Fruit fly (Drosophila melanogaster) whole organism, embryonic: Measurements from ENCODE around the gene Grip75.

Experiments
- BEAF-32 ChIP-seq: fragments of 200-800 bp; sonication (Bioruptor generic); optimal IDR thresholded peaks from 3 replicates; lab custom pipeline; 2017; ENCODE audit warnings: missing biosample characterization, missing genetic modification characterization, mild to moderate bottlenecking, moderate library complexity, missing genetic modification reagents
- Bdp1 ChIP-seq: fragments of 200-800 bp; sonication (Bioruptor generic); optimal IDR thresholded peaks from 3 replicates; lab custom pipeline; 2016; ENCODE audit warnings: missing biosample characterization, missing genetic modification characterization
- CG10147 ChIP-seq: fragments of 200-800 bp; sonication (Bioruptor generic); optimal IDR thresholded peaks from 2 replicates; lab custom pipeline; 2019; ENCODE audit warnings: missing biosample characterization, mild to moderate bottlenecking, missing genetic modification characterization, moderate library complexity
- CG1024 ChIP-seq: fragments of 200-800 bp; sonication (Bioruptor generic); IDR thresholded peaks from 2 replicates; pipeline ENCODE4 v1.3.6; 2022; ENCODE audit warnings: missing biosample characterization, missing genetic modification characterization
- CG10321 ChIP-seq: fragments of 200-800 bp; sonication (Bioruptor generic); IDR thresholded peaks from 2 replicates; pipeline ENCODE4 v1.3.6; 2022; ENCODE audit warnings: missing biosample characterization, missing genetic modification characterization
- CG11093 ChIP-seq: fragments of 200-800 bp; sonication (Bioruptor generic); IDR thresholded peaks from 3 replicates; pipeline ENCODE4 v1.3.6; 2022; ENCODE audit warnings: missing biosample characterization, missing genetic modification characterization
- CG11456 ChIP-seq: fragments of 200-800 bp; sonication (Bioruptor generic); IDR thresholded peaks from 3 replicates; pipeline ENCODE4 v1.3.6; 2022; ENCODE audit warnings: missing biosample characterization, missing genetic modification characterization
- CG13123 ChIP-seq: fragments of 200-800 bp; sonication (Bioruptor generic); optimal IDR thresholded peaks from 2 replicates; lab custom pipeline; 2016; ENCODE audit warnings: missing biosample characterization, missing genetic modification characterization
- CG14860 ChIP-seq: fragments of 200-800 bp; sonication (Bioruptor generic); IDR thresholded peaks from 3 replicates; pipeline ENCODE4 v1.3.6; 2022; ENCODE audit warnings: missing biosample characterization, missing genetic modification characterization; ENCODE audit not compliant: partially characterized antibody
- CG15479 ChIP-seq: fragments of 200-800 bp; sonication (Bioruptor generic); optimal IDR thresholded peaks from 3 replicates; lab custom pipeline; 2019; ENCODE audit warnings: missing biosample characterization, mild to moderate bottlenecking, missing genetic modification characterization, moderate library complexity
- CG16779 ChIP-seq: fragments of 200-800 bp; sonication (Bioruptor generic); IDR thresholded peaks from 2 replicates; pipeline ENCODE4 v1.3.6; 2022; ENCODE audit warnings: missing biosample characterization, missing genetic modification characterization
- CG18476 ChIP-seq: fragments of 200-800 bp; sonication (Bioruptor generic); optimal IDR thresholded peaks from 2 replicates; lab custom pipeline; 2016; ENCODE audit warnings: missing biosample characterization, mild to moderate bottlenecking, missing genetic modification characterization
- CG31365 ChIP-seq: fragments of 200-800 bp; sonication (Bioruptor generic); optimal IDR thresholded peaks from 2 replicates; lab custom pipeline; 2018; ENCODE audit warnings: missing biosample characterization, mild to moderate bottlenecking, missing genetic modification characterization
- CG3163 ChIP-seq: fragments of 200-800 bp; sonication (Bioruptor generic); optimal IDR thresholded peaks from 3 replicates; lab custom pipeline; 2016; ENCODE audit warnings: missing biosample characterization, missing genetic modification characterization
- CG4282 ChIP-seq: fragments of 200-800 bp; sonication (Bioruptor generic); optimal IDR thresholded peaks from 2 replicates; lab custom pipeline; 2016; ENCODE audit warnings: missing biosample characterization, missing genetic modification characterization
- CG4360 ChIP-seq: fragments of 200-800 bp; sonication (Bioruptor generic); IDR thresholded peaks from 2 replicates; pipeline ENCODE4 v1.3.6; 2022; ENCODE audit warnings: missing biosample characterization, missing genetic modification characterization
- CG4424 ChIP-seq: fragments of 200-800 bp; sonication (Bioruptor generic); optimal IDR thresholded peaks from 3 replicates; lab custom pipeline; 2016; ENCODE audit warnings: missing biosample characterization, missing genetic modification characterization
- CG7556 ChIP-seq: fragments of 200-800 bp; sonication (Bioruptor generic); optimal IDR thresholded peaks from 2 replicates; lab custom pipeline; 2017; ENCODE audit warnings: missing biosample characterization, mild to moderate bottlenecking, missing genetic modification characterization
- CG7987 ChIP-seq: fragments of 200-800 bp; sonication (Bioruptor generic); optimal IDR thresholded peaks from 2 replicates; lab custom pipeline; 2018; ENCODE audit warnings: missing biosample characterization, mild to moderate bottlenecking, missing genetic modification characterization, moderate library complexity
- CG8478 ChIP-seq: fragments of >200 bp; optimal IDR thresholded peaks from 2 replicates; lab custom pipeline; 2018
- CG9797 ChIP-seq: fragments of 200-800 bp; sonication (Bioruptor generic); optimal IDR thresholded peaks from 3 replicates; lab custom pipeline; 2018; ENCODE audit warnings: missing biosample characterization, mild to moderate bottlenecking, missing genetic modification characterization
- CG9817 ChIP-seq: fragments of 200-800 bp; sonication (Bioruptor generic); optimal IDR thresholded peaks from 2 replicates; lab custom pipeline; 2018; ENCODE audit warnings: missing biosample characterization, mild to moderate bottlenecking, missing genetic modification characterization, moderate library complexity
- CTCF ChIP-seq: fragments of 200-800 bp; sonication (Bioruptor generic); optimal IDR thresholded peaks from 2 replicates; lab custom pipeline; 2017; ENCODE audit warnings: missing biosample characterization, mild to moderate bottlenecking, missing genetic modification characterization, moderate library complexity
- D ChIP-seq, 2 experiments: fragments of 200-800 bp in 1 of 2; fragments of >200 bp in 1 of 2; sonication (Bioruptor generic) in 1 of 2; optimal IDR thresholded peaks; 2 replicates in 1 of 2; 3 replicates in 1 of 2; lab custom pipeline; 2017; ENCODE audit warnings: mild to moderate bottlenecking in 1 of 2, missing biosample characterization in 1 of 2, missing genetic modification characterization in 1 of 2, missing genetic modification reagents in 1 of 2
- Fer2 ChIP-seq: fragments of 200-800 bp; sonication (Bioruptor generic); optimal IDR thresholded peaks from 2 replicates; lab custom pipeline; 2018; ENCODE audit warnings: missing biosample characterization, mild to moderate bottlenecking, missing genetic modification characterization, moderate library complexity
- Mad ChIP-seq: fragments of 200-800 bp; sonication (Bioruptor generic); optimal IDR thresholded peaks from 2 replicates; lab custom pipeline; 2016; ENCODE audit warnings: missing biosample characterization, missing genetic modification characterization
- Nf-YA ChIP-seq: fragments of 200-800 bp; sonication (Bioruptor generic); IDR thresholded peaks from 2 replicates; pipeline ENCODE4 v1.3.6; 2022; ENCODE audit warnings: missing biosample characterization, missing genetic modification characterization
- PHDP ChIP-seq: fragments of 200-800 bp; sonication (Bioruptor generic); optimal IDR thresholded peaks from 3 replicates; lab custom pipeline; 2018; ENCODE audit warnings: missing biosample characterization, mild to moderate bottlenecking, missing genetic modification characterization, moderate library complexity
- TFAM ChIP-seq: fragments of 200-800 bp; sonication (Bioruptor generic); optimal IDR thresholded peaks from 2 replicates; lab custom pipeline; 2017; ENCODE audit warnings: missing biosample characterization, missing genetic modification characterization, inconsistent platforms
- ash1 ChIP-seq: fragments of 200-800 bp; sonication (Bioruptor generic); optimal IDR thresholded peaks from 2 replicates; lab custom pipeline; 2018; ENCODE audit warnings: missing biosample characterization, mild to moderate bottlenecking, missing genetic modification characterization
- bcd ChIP-seq: fragments of 200-800 bp; sonication (Bioruptor generic); optimal IDR thresholded peaks from 2 replicates; lab custom pipeline; 2017; ENCODE audit warnings: missing biosample characterization, mild to moderate bottlenecking, missing genetic modification characterization
- dysf ChIP-seq: fragments of 200-800 bp; sonication (Bioruptor generic); IDR thresholded peaks from 3 replicates; pipeline ENCODE4 v1.3.6; 2022; ENCODE audit warnings: missing biosample characterization, missing genetic modification characterization
- emc ChIP-seq: fragments of 200-800 bp; sonication (Bioruptor generic); optimal IDR thresholded peaks from 2 replicates; lab custom pipeline; 2016; ENCODE audit warnings: missing biosample characterization, missing genetic modification characterization
- ewg ChIP-seq: fragments of 200-800 bp; sonication (Bioruptor generic); optimal IDR thresholded peaks from 3 replicates; lab custom pipeline; 2017; ENCODE audit warnings: mild to moderate bottlenecking, missing biosample characterization, missing genetic modification reagents, missing genetic modification characterization
- fu2 ChIP-seq: fragments of 200-800 bp; sonication (Bioruptor generic); optimal IDR thresholded peaks from 2 replicates; lab custom pipeline; 2016; ENCODE audit warnings: missing biosample characterization, missing genetic modification characterization
- grau ChIP-seq: fragments of 200-800 bp; optimal IDR thresholded peaks from 3 replicates; lab custom pipeline; 2019; ENCODE audit warnings: missing biosample characterization, mild to moderate bottlenecking, missing genetic modification characterization, moderate library complexity
- her ChIP-seq: fragments of 200-800 bp; sonication (Bioruptor generic); optimal IDR thresholded peaks from 2 replicates; lab custom pipeline; 2016; ENCODE audit warnings: missing biosample characterization, missing genetic modification characterization
- lilli ChIP-seq: fragments of 200-800 bp; sonication (Bioruptor generic); optimal IDR thresholded peaks from 3 replicates; lab custom pipeline; 2016; ENCODE audit warnings: missing biosample characterization, missing genetic modification characterization
- lmd ChIP-seq: fragments of 200-800 bp; sonication (Bioruptor generic); IDR thresholded peaks from 2 replicates; pipeline ENCODE4 v1.3.6; 2022; ENCODE audit warnings: missing biosample characterization, missing genetic modification characterization
- pita ChIP-seq: fragments of 200-800 bp; sonication (Bioruptor generic); optimal IDR thresholded peaks from 2 replicates; lab custom pipeline; 2017; ENCODE audit warnings: missing biosample characterization, mild to moderate bottlenecking, missing genetic modification characterization
- pzg ChIP-seq: fragments of 200-800 bp; sonication (Bioruptor generic); optimal IDR thresholded peaks from 3 replicates; lab custom pipeline; 2018; ENCODE audit warnings: missing biosample characterization, mild to moderate bottlenecking, missing genetic modification characterization, moderate library complexity
- run ChIP-seq: fragments of 200-800 bp; sonication (Bioruptor generic); optimal IDR thresholded peaks from 3 replicates; lab custom pipeline; 2018; ENCODE audit warnings: missing biosample characterization, mild to moderate bottlenecking, missing genetic modification characterization
- sens-2 ChIP-seq: fragments of 200-800 bp; sonication (Bioruptor generic); IDR thresholded peaks from 2 replicates; pipeline ENCODE4 v1.3.6; 2022; ENCODE audit warnings: missing biosample characterization, missing genetic modification characterization
- shn ChIP-seq: fragments of 200-800 bp; sonication (Bioruptor generic); optimal IDR thresholded peaks from 3 replicates; lab custom pipeline; 2016; ENCODE audit warnings: missing biosample characterization, missing genetic modification characterization
- sisA ChIP-seq: fragments of 200-800 bp; sonication (Bioruptor generic); IDR thresholded peaks from 2 replicates; pipeline ENCODE4 v1.3.6; 2022; ENCODE audit warnings: missing biosample characterization, missing genetic modification characterization
- tin ChIP-seq: fragments of 200-800 bp; sonication (Bioruptor generic); optimal IDR thresholded peaks from 3 replicates; lab custom pipeline; 2016; ENCODE audit warnings: missing biosample characterization, missing genetic modification characterization
- ttk ChIP-seq: fragments of 200-800 bp; sonication (Bioruptor generic); IDR thresholded peaks from 2 replicates; pipeline ENCODE4 v2.1.2; 2022; ENCODE audit warnings: missing biosample characterization, missing genetic modification characterization
- vvl ChIP-seq: fragments of 200-800 bp; sonication (Bioruptor generic); IDR thresholded peaks from 2 replicates; pipeline ENCODE4 v1.3.6; 2022; ENCODE audit warnings: missing biosample characterization, missing genetic modification characterization
- wor ChIP-seq: fragments of 200-800 bp; sonication (Bioruptor generic); IDR thresholded peaks from 2 replicates; pipeline ENCODE4 v1.3.6; 2022; ENCODE audit warnings: missing biosample characterization, missing genetic modification characterization
- yki ChIP-seq: fragments of >200 bp; optimal IDR thresholded peaks from 3 replicates; lab custom pipeline; 2018
- zen ChIP-seq: fragments of 200-800 bp; sonication (Bioruptor generic); optimal IDR thresholded peaks from 3 replicates; lab custom pipeline; 2018; ENCODE audit warnings: missing biosample characterization, mild to moderate bottlenecking, missing genetic modification characterization, moderate library complexity

Grip75 gene

dm6 chr2L:10522174-10522893 is 39.2 kb downstream of the Grip75 start (continued):
- no peak for TF ChIP-seq sens-2 (GFP tag; lab: Robert Waterston, UW)
- TF ChIP-seq D (optimal IDR thresholded peaks at IDR 0.05; lab: Kevin White, UChicago): no peak
- TF ChIP-seq D (GFP tag; optimal IDR thresholded peaks at IDR 0.05; lab: Kevin White, UChicago): peak; percentile 38
- no peak for TF ChIP-seq CG3163 (GFP tag; lab: Kevin White, UChicago)
- TF ChIP-seq shn (GFP tag; lab: Kevin White, UChicago): no peak
- no peak for TF ChIP-seq Fer2
- peak; percentile 90 for TF ChIP-seq dysf
- TF ChIP-seq Mad: no peak
- TF ChIP-seq sisA (GFP tag; lab: Robert Waterston, UW): no peak; the same call in 1 of the 2 replicates
- no peak for TF ChIP-seq BEAF-32
- TF ChIP-seq lilli: peak; percentile 22
- TF ChIP-seq CG4282 (GFP tag; lab: Kevin White, UChicago): no peak
- no peak for TF ChIP-seq her (GFP tag; lab: Kevin White, UChicago)
- TF ChIP-seq CG16779 (GFP tag; lab: Robert Waterston, UW): no peak
- TF ChIP-seq CG4360 (GFP tag; lab: Robert Waterston, UW): no peak
- TF ChIP-seq CG1024 (GFP tag; lab: Robert Waterston, UW): no peak
- no peak for TF ChIP-seq fu2
- no peak for TF ChIP-seq emc (GFP tag; lab: Kevin White, UChicago)
- TF ChIP-seq PHDP (tag; lab: Kevin White, UChicago): peak; percentile 55
- TF ChIP-seq lmd: peak; percentile 83
- TF ChIP-seq pita: no peak
- TF ChIP-seq tin (GFP tag; lab: Kevin White, UChicago): peak; percentile 22
- peak; percentile 86 for TF ChIP-seq CG7556 (GFP tag; lab: Kevin White, UChicago)
- peak; percentile 58 for TF ChIP-seq wor
- peak; percentile 47 for TF ChIP-seq zen (tag; lab: Kevin White, UChicago)
- peak; percentile 76 for TF ChIP-seq bcd (GFP tag; lab: Kevin White, UChicago)
- TF ChIP-seq TFAM (GFP tag; lab: Kevin White, UChicago): no peak
- TF ChIP-seq vvl (GFP tag; lab: Robert Waterston, UW): peak; percentile 45; the same call in 1 of the 2 replicates
- TF ChIP-seq CG15479: no peak
- TF ChIP-seq CG11093 (GFP tag; lab: Robert Waterston, UW): peak; percentile 68; the same call in 1 of the 3 replicates
- TF ChIP-seq CG11456: peak; percentile 69; the same call in 2 of the 3 replicates
- TF ChIP-seq pzg: no peak
- TF ChIP-seq CG10147 (GFP tag; lab: Kevin White, UChicago): peak; percentile 40
- TF ChIP-seq yki (lab: Kevin White, UChicago): no peak
- TF ChIP-seq ash1: no peak
- no peak for TF ChIP-seq CG10321
- TF ChIP-seq run (tag; lab: Kevin White, UChicago): peak; percentile 47
- TF ChIP-seq CG9797: no peak
- peak; percentile 24 for TF ChIP-seq CG13123 (GFP tag; lab: Kevin White, UChicago)
- no peak for TF ChIP-seq CTCF (GFP tag; lab: Kevin White, UChicago)
- TF ChIP-seq CG18476 (GFP tag; lab: Kevin White, UChicago): no peak
- no peak for TF ChIP-seq CG7987 (GFP tag; lab: Kevin White, UChicago)
- no peak for TF ChIP-seq CG14860
- TF ChIP-seq CG9817: peak; percentile 34
- TF ChIP-seq grau (tag; lab: Kevin White, UChicago): peak; percentile 75
- no peak for TF ChIP-seq CG8478 (lab: Kevin White, UChicago)
- peak; percentile 38 for TF ChIP-seq CG4424 (GFP tag; lab: Kevin White, UChicago)
- peak; percentile 68 for TF ChIP-seq ttk (GFP tag; lab: Robert Waterston, UW)
- no peak for TF ChIP-seq CG31365 (tag; lab: Kevin White, UChicago)
- TF ChIP-seq Bdp1: no peak
- no peak for TF ChIP-seq Nf-YA (GFP tag; lab: Robert Waterston, UW)
- TF ChIP-seq ewg (GFP tag; lab: Kevin White, UChicago): peak; percentile 36
